Fruit fly (Drosophila melanogaster) whole organism, prepupa: ENCODE data around the gene CG1409.

Experiments used
- Blimp-1 ChIP-seq: fragments of 200-800 bp; sonication (Bioruptor generic); optimal IDR thresholded peaks from 3 replicates; lab custom pipeline; 2017; ENCODE audit warnings: missing biosample characterization, missing genetic modification characterization, mild to moderate bottlenecking, moderate library complexity, missing genetic modification reagents
- CG10631 ChIP-seq: fragments of 200-800 bp; sonication (Bioruptor generic); optimal IDR thresholded peaks from 2 replicates; lab custom pipeline; 2016; ENCODE audit warnings: missing biosample characterization, missing genetic modification characterization
- CG10669 ChIP-seq: fragments of 200-800 bp; sonication (Bioruptor generic); optimal IDR thresholded peaks from 3 replicates; lab custom pipeline; 2018; ENCODE audit warnings: missing biosample characterization, mild to moderate bottlenecking, missing genetic modification characterization, moderate library complexity
- CG11762 ChIP-seq: fragments of 200-800 bp; sonication (Bioruptor generic); optimal IDR thresholded peaks from 3 replicates; lab custom pipeline; 2016; ENCODE audit warnings: missing biosample characterization, missing genetic modification characterization; ENCODE audit not compliant: insufficient read depth
- CG11902 ChIP-seq: fragments of 200-800 bp; sonication (Bioruptor generic); optimal IDR thresholded peaks from 3 replicates; lab custom pipeline; 2016; ENCODE audit warnings: missing biosample characterization, missing genetic modification characterization
- CG15336 ChIP-seq: fragments of 200-800 bp; sonication (Bioruptor generic); IDR thresholded peaks from 2 replicates; pipeline ENCODE4 v1.3.6; 2022; ENCODE audit warnings: missing biosample characterization, missing genetic modification characterization
- CG16779 ChIP-seq: fragments of 200-800 bp; sonication (Bioruptor generic); optimal IDR thresholded peaks from 3 replicates; lab custom pipeline; 2017; ENCODE audit warnings: missing biosample characterization, mild to moderate bottlenecking, missing genetic modification characterization
- CG3032 ChIP-seq: fragments of 200-800 bp; optimal IDR thresholded peaks from 2 replicates; lab custom pipeline; 2019; ENCODE audit warnings: missing biosample characterization, mild to moderate bottlenecking, missing genetic modification characterization, moderate library complexity
- CG31627 ChIP-seq: fragments of 200-800 bp; sonication (Bioruptor generic); optimal IDR thresholded peaks from 3 replicates; lab custom pipeline; 2016; ENCODE audit warnings: missing biosample characterization, missing genetic modification characterization
- CG4318 ChIP-seq: fragments of 200-800 bp; sonication (Bioruptor generic); optimal IDR thresholded peaks from 3 replicates; lab custom pipeline; 2017; ENCODE audit warnings: missing biosample characterization, mild to moderate bottlenecking, missing genetic modification characterization
- CG6163 ChIP-seq: fragments of 200-800 bp; sonication (Bioruptor generic); IDR thresholded peaks from 3 replicates; pipeline ENCODE4 v1.3.6; 2022; ENCODE audit warnings: missing biosample characterization, missing genetic modification characterization
- CG6276 ChIP-seq: fragments of 200-800 bp; sonication (Bioruptor generic); optimal IDR thresholded peaks from 2 replicates; lab custom pipeline; 2017; ENCODE audit warnings: missing biosample characterization, mild to moderate bottlenecking, missing genetic modification characterization
- CG6792 ChIP-seq: fragments of 200-800 bp; sonication (Bioruptor generic); optimal IDR thresholded peaks from 3 replicates; lab custom pipeline; 2016; ENCODE audit warnings: missing biosample characterization, missing genetic modification characterization
- CG6808 ChIP-seq: fragments of 200-800 bp; sonication (Bioruptor generic); optimal IDR thresholded peaks from 3 replicates; lab custom pipeline; 2017; ENCODE audit warnings: missing biosample characterization, missing genetic modification characterization, mild to moderate bottlenecking, moderate library complexity, missing genetic modification reagents
- CG6854 ChIP-seq: fragments of 200-800 bp; sonication (Bioruptor generic); optimal IDR thresholded peaks from 2 replicates; lab custom pipeline; 2017; ENCODE audit warnings: missing biosample characterization, mild to moderate bottlenecking, missing genetic modification characterization
- CG7368 ChIP-seq: fragments of 200-800 bp; sonication (Bioruptor generic); optimal IDR thresholded peaks from 3 replicates; lab custom pipeline; 2016; ENCODE audit warnings: missing biosample characterization, missing genetic modification characterization
- CG8119 ChIP-seq: fragments of 200-800 bp; sonication (Bioruptor generic); IDR thresholded peaks from 3 replicates; pipeline ENCODE4 v1.3.6; 2022; ENCODE audit warnings: missing biosample characterization, missing genetic modification characterization
- CG8319 ChIP-seq: fragments of 200-800 bp; sonication (Bioruptor generic); optimal IDR thresholded peaks from 3 replicates; lab custom pipeline; 2016; ENCODE audit warnings: missing biosample characterization, missing genetic modification characterization
- CG8632 ChIP-seq: fragments of 200-800 bp; sonication (Bioruptor generic); optimal IDR thresholded peaks from 3 replicates; lab custom pipeline; 2016; ENCODE audit warnings: missing biosample characterization, missing genetic modification characterization
- CG9139 ChIP-seq: fragments of 200-800 bp; sonication (Bioruptor generic); optimal IDR thresholded peaks from 3 replicates; lab custom pipeline; 2017; ENCODE audit warnings: missing biosample characterization, mild to moderate bottlenecking, missing genetic modification characterization
- Eip75B ChIP-seq: fragments of 200-800 bp; sonication (Bioruptor generic); optimal IDR thresholded peaks from 3 replicates; lab custom pipeline; 2016; ENCODE audit warnings: missing biosample characterization, missing genetic modification characterization
- Eip78C ChIP-seq: fragments of 200-800 bp; sonication (Bioruptor generic); peaks from one replicate; lab custom pipeline; 2016; ENCODE audit warnings: missing biosample characterization, missing genetic modification characterization
- Eip93F ChIP-seq: fragments of 200-800 bp; sonication (Bioruptor generic); optimal IDR thresholded peaks from 2 replicates; lab custom pipeline; 2016; ENCODE audit warnings: missing biosample characterization, mild to moderate bottlenecking, missing genetic modification characterization
- Ets21C ChIP-seq: fragments of 200-800 bp; sonication (Bioruptor generic); optimal IDR thresholded peaks from 3 replicates; lab custom pipeline; 2016; ENCODE audit warnings: missing biosample characterization, missing genetic modification characterization
- Ets96B ChIP-seq: fragments of 200-800 bp; optimal IDR thresholded peaks from 2 replicates; lab custom pipeline; 2019; ENCODE audit warnings: missing biosample characterization, mild to moderate bottlenecking, missing genetic modification characterization, moderate library complexity
- Gug ChIP-seq: fragments of 200-800 bp; sonication (Bioruptor generic); IDR thresholded peaks from 2 replicates; pipeline ENCODE4 v1.3.6; 2022; ENCODE audit warnings: missing biosample characterization, missing genetic modification characterization
- Hr38 ChIP-seq: sonication (Bioruptor generic); optimal IDR thresholded peaks from 2 replicates; lab custom pipeline; 2016; ENCODE audit warnings: missing biosample characterization, missing genetic modification characterization
- Hr4 ChIP-seq: fragments of 200-800 bp; sonication (Bioruptor generic); optimal IDR thresholded peaks from 3 replicates; lab custom pipeline; 2016; ENCODE audit warnings: missing biosample characterization, missing genetic modification characterization
- OdsH ChIP-seq: fragments of 200-800 bp; sonication (Bioruptor generic); optimal IDR thresholded peaks from 3 replicates; lab custom pipeline; 2016; ENCODE audit warnings: missing biosample characterization, missing genetic modification characterization
- Sox102F ChIP-seq: fragments of 200-800 bp; sonication (Bioruptor generic); optimal IDR thresholded peaks from 2 replicates; lab custom pipeline; 2016; ENCODE audit warnings: missing biosample characterization, mild to moderate bottlenecking, missing genetic modification characterization
- achi ChIP-seq: fragments of 200-800 bp; sonication (Bioruptor generic); optimal IDR thresholded peaks from 3 replicates; lab custom pipeline; 2016; ENCODE audit warnings: missing biosample characterization, missing genetic modification characterization
- acj6 ChIP-seq: fragments of 200-800 bp; sonication (Bioruptor generic); optimal IDR thresholded peaks from 3 replicates; lab custom pipeline; 2016; ENCODE audit warnings: missing biosample characterization, missing genetic modification characterization
- cyc ChIP-seq: fragments of 200-800 bp; sonication (Bioruptor generic); optimal IDR thresholded peaks from 3 replicates; lab custom pipeline; 2016; ENCODE audit warnings: missing biosample characterization, missing genetic modification characterization
- dsx ChIP-seq: fragments of 200-800 bp; optimal IDR thresholded peaks from 3 replicates; lab custom pipeline; 2019; ENCODE audit warnings: missing biosample characterization, mild to moderate bottlenecking, missing genetic modification characterization, moderate library complexity; ENCODE audit not compliant: poor library complexity, severe bottlenecking
- eg ChIP-seq: fragments of 200-800 bp; sonication (Bioruptor generic); IDR thresholded peaks from 3 replicates; pipeline ENCODE4 v1.3.6; 2022; ENCODE audit warnings: missing biosample characterization, missing genetic modification characterization
- esn ChIP-seq: fragments of 200-800 bp; sonication (Bioruptor generic); optimal IDR thresholded peaks from 2 replicates; lab custom pipeline; 2016; ENCODE audit warnings: missing biosample characterization, mild to moderate bottlenecking, missing genetic modification characterization, moderate library complexity
- fd59A ChIP-seq: fragments of 200-800 bp; sonication (Bioruptor generic); optimal IDR thresholded peaks from 2 replicates; lab custom pipeline; 2017; ENCODE audit warnings: missing biosample characterization, mild to moderate bottlenecking, missing genetic modification characterization, missing genetic modification reagents
- fkh ChIP-seq: fragments of 200-800 bp; sonication (Bioruptor generic); optimal IDR thresholded peaks from 3 replicates; lab custom pipeline; 2017; ENCODE audit warnings: missing biosample characterization, mild to moderate bottlenecking, missing genetic modification characterization, moderate library complexity
- net ChIP-seq: fragments of 200-800 bp; sonication (Bioruptor generic); optimal IDR thresholded peaks from 3 replicates; lab custom pipeline; 2016; ENCODE audit warnings: missing biosample characterization, missing genetic modification characterization
- ss ChIP-seq, 2 experiments: fragments of 200-800 bp; sonication (Bioruptor generic); optimal IDR thresholded peaks; 2 replicates in 1 of 2; 3 replicates in 1 of 2; lab custom pipeline; 2017 to 2018; ENCODE audit warnings: mild to moderate bottlenecking in 2 of 2, missing biosample characterization in 2 of 2, missing genetic modification characterization in 2 of 2, moderate library complexity in 1 of 2
- svp ChIP-seq: fragments of 200-800 bp; sonication (Bioruptor generic); peaks from one replicate; lab custom pipeline; 2016; ENCODE audit warnings: missing biosample characterization, missing genetic modification characterization
- topi ChIP-seq: fragments of 200-800 bp; sonication (Bioruptor generic); optimal IDR thresholded peaks from 3 replicates; lab custom pipeline; 2016; ENCODE audit warnings: missing biosample characterization, missing genetic modification characterization

CG1409 gene

dm6 chrX:7893411-7894122 is 35.6 kb downstream of the CG1409 start, which contains the start of the genes CG45089, ND-MNLL and p115 (continued):
- TF ChIP-seq CG11902 (GFP tag; lab: Kevin White, UChicago) = peak; percentile 1
- peak; percentile 48 for TF ChIP-seq Ets96B (tag; lab: Kevin White, UChicago)
- TF ChIP-seq OdsH = peak; percentile 45
- no peak for TF ChIP-seq CG15336
- TF ChIP-seq topi = peak; percentile 46
- TF ChIP-seq CG8632 (GFP tag; lab: Kevin White, UChicago) = no peak
- peak; percentile 51 for TF ChIP-seq CG3032 (tag; lab: Kevin White, UChicago)
- TF ChIP-seq Eip75B = peak; percentile 35
- TF ChIP-seq CG9139 = no peak
- no peak for TF ChIP-seq CG16779 (tag; lab: Kevin White, UChicago)
- TF ChIP-seq CG10669 (GFP tag; lab: Kevin White, UChicago) = peak; percentile 26
- TF ChIP-seq Gug = no peak
- peak; percentile 56; the same call in 2 of the 3 replicates for TF ChIP-seq CG6163
- peak; percentile 41 for TF ChIP-seq CG6792
- peak; percentile 42 for TF ChIP-seq Sox102F (GFP tag; lab: Kevin White, UChicago)
- no peak for TF ChIP-seq fkh (GFP tag; lab: Kevin White, UChicago)
- TF ChIP-seq Ets21C = peak; percentile 13
- TF ChIP-seq CG8119 (GFP tag; lab: Robert Waterston, UW) = peak; percentile 43; the same call in 1 of the 3 replicates
- peak; percentile 49; the same call in 2 of the 3 replicates for TF ChIP-seq eg (GFP tag; lab: Robert Waterston, UW)
- TF ChIP-seq Hr38 (GFP tag; lab: Kevin White, UChicago) = no peak
- peak; percentile 46 for TF ChIP-seq cyc (GFP tag; lab: Kevin White, UChicago)
- TF ChIP-seq Eip78C (GFP tag; lab: Kevin White, UChicago) = peak; percentile 58

- TF ChIP-seq svp (GFP tag; lab: Kevin White, UChicago) = peak; percentile 38
- TF ChIP-seq esn = no peak
These were observed 42.7 kb downstream of the CG1409 start for dm6 chrX:7900659-7901058.

dm6 chrX:7901153-7902038 is 43.4 kb downstream of the CG1409 start, which contains the start of the genes RpS6 and bys:
RpS6 (minus strand) TSS chrX:7901331.
bys (plus strand) TSS chrX:7901880.
- peak; percentile 27 for TF ChIP-seq CG6808 (GFP tag; lab: Kevin White, UChicago)
- TF ChIP-seq CG3032 (tag; lab: Kevin White, UChicago) = peak; percentile 38
- peak; percentile 64 for TF ChIP-seq net
- TF ChIP-seq CG10631 (GFP tag; lab: Kevin White, UChicago) = peak; percentile 47
- peak; percentile 83 for TF ChIP-seq CG6854
- peak; percentile 70 for TF ChIP-seq CG6163
- peak; percentile 15; the same call in 1 of the 2 replicates for TF ChIP-seq Gug
- peak; percentile 30 for TF ChIP-seq CG7368
- peak; percentile 38 for TF ChIP-seq achi (GFP tag; lab: Kevin White, UChicago)
- no peak for TF ChIP-seq CG4318 (GFP tag; lab: Kevin White, UChicago)
- peak; percentile 74 for TF ChIP-seq Sox102F (GFP tag; lab: Kevin White, UChicago)
- TF ChIP-seq Blimp-1 = no peak
- TF ChIP-seq acj6 (GFP tag; lab: Kevin White, UChicago) = peak; percentile 42
- TF ChIP-seq CG15336 = peak; percentile 46; the same call in 1 of the 2 replicates
- peak; percentile 64 for TF ChIP-seq CG9139
- peak; percentile 36 for TF ChIP-seq topi
- peak; percentile 46 for TF ChIP-seq eg (GFP tag; lab: Robert Waterston, UW)
- TF ChIP-seq CG6792 = peak; percentile 16
- peak; percentile 59 for TF ChIP-seq esn
- peak; percentile 2 for TF ChIP-seq Ets21C
- no peak for TF ChIP-seq CG16779 (tag; lab: Kevin White, UChicago)
- peak; percentile 6 for TF ChIP-seq CG8319 (GFP tag; lab: Kevin White, UChicago)
- peak; percentile 64 for TF ChIP-seq svp (GFP tag; lab: Kevin White, UChicago)
- peak; percentile 34 for TF ChIP-seq Eip93F (GFP tag; lab: Kevin White, UChicago)
- peak; percentile 28 for TF ChIP-seq cyc (GFP tag; lab: Kevin White, UChicago)
- TF ChIP-seq Hr38 (GFP tag; lab: Kevin White, UChicago) = no peak
- TF ChIP-seq fd59A = no peak
- peak; percentile 54 to 55 for TF ChIP-seq ss (GFP tag; optimal IDR thresholded peaks at IDR 0.05; lab: Kevin White, UChicago)
- peak; percentile 47 for TF ChIP-seq CG6276 (GFP tag; lab: Kevin White, UChicago)
- TF ChIP-seq CG31627 (GFP tag; lab: Kevin White, UChicago) = peak; percentile 40
- TF ChIP-seq CG8119 (GFP tag; lab: Robert Waterston, UW) = no peak
- no peak for TF ChIP-seq CG11762 (GFP tag; lab: Kevin White, UChicago)
- no peak for TF ChIP-seq Hr4 (GFP tag; lab: Kevin White, UChicago)
- no peak for TF ChIP-seq dsx (GFP tag; lab: Kevin White, UChicago)
